Worm (Caenorhabditis elegans) whole organism, L3 larva: Measurements from ENCODE around the gene clec-55.

Experiments
- R02D3.7 ChIP-seq: fragments of 150-350 bp; optimal IDR thresholded peaks from 2 replicates; lab custom pipeline; 2014; ENCODE audit warnings: missing biosample characterization, missing genetic modification characterization
- aly-2 ChIP-seq: fragments of 150-350 bp; optimal IDR thresholded peaks from 2 replicates; lab custom pipeline; 2014; ENCODE audit warnings: missing biosample characterization, missing genetic modification characterization
- ama-1 ChIP-seq: fragments of 150-350 bp; optimal IDR thresholded peaks from 2 replicates; lab custom pipeline; 2018
- ceh-16 ChIP-seq: sonication (generic microtip); optimal IDR thresholded peaks from 2 replicates; lab custom pipeline; 2017; ENCODE audit warnings: missing biosample characterization, missing genetic modification characterization
- daf-12 ChIP-seq: fragments of 150-350 bp; optimal IDR thresholded peaks from 2 replicates; lab custom pipeline; 2014; ENCODE audit warnings: missing biosample characterization, missing genetic modification reagents, missing genetic modification characterization
- egl-27 ChIP-seq: sonication (generic microtip); optimal IDR thresholded peaks from 4 replicates; lab custom pipeline; 2017; ENCODE audit warnings: missing biosample characterization, missing genetic modification reagents, missing genetic modification characterization
- elt-1 ChIP-seq: fragments of 150-350 bp; optimal IDR thresholded peaks from 2 replicates; lab custom pipeline; 2014; ENCODE audit warnings: missing biosample characterization, missing genetic modification characterization
- elt-2 ChIP-seq: sonication (generic microtip); optimal IDR thresholded peaks from 2 replicates; lab custom pipeline; 2016; ENCODE audit warnings: missing genetic modification reagents, mild to moderate bottlenecking, missing genetic modification characterization, missing compliant biosample characterization
- fkh-10 ChIP-seq: sonication (generic microtip); optimal IDR thresholded peaks from 2 replicates; lab custom pipeline; 2017; ENCODE audit warnings: missing biosample characterization, missing genetic modification reagents, missing genetic modification characterization
- hmg-11 ChIP-seq: sonication (generic microtip); optimal IDR thresholded peaks from 2 replicates; lab custom pipeline; 2016; ENCODE audit warnings: missing genetic modification characterization, missing compliant biosample characterization
- lin-15B ChIP-seq: fragments of 150-350 bp; optimal IDR thresholded peaks from 2 replicates; lab custom pipeline; 2014; ENCODE audit warnings: missing biosample characterization, missing genetic modification characterization
- lin-39 ChIP-seq: fragments of 150-350 bp; optimal IDR thresholded peaks from 2 replicates; lab custom pipeline; 2018; ENCODE audit warnings: missing biosample characterization, missing genetic modification reagents, missing genetic modification characterization
- mml-1 ChIP-seq: fragments of 150-350 bp; sonication (generic microtip); optimal IDR thresholded peaks from 3 replicates; lab custom pipeline; 2014; ENCODE audit warnings: missing biosample characterization, missing genetic modification characterization
- nhr-11 ChIP-seq: fragments of 150-350 bp; optimal IDR thresholded peaks from 2 replicates; lab custom pipeline; 2014; ENCODE audit warnings: missing biosample characterization, missing genetic modification characterization
- nhr-12 ChIP-seq: fragments of 150-350 bp; optimal IDR thresholded peaks from 2 replicates; lab custom pipeline; 2014; ENCODE audit warnings: missing biosample characterization, missing genetic modification characterization
- nhr-23 ChIP-seq: fragments of 150-350 bp; optimal IDR thresholded peaks from 2 replicates; lab custom pipeline; 2014; ENCODE audit warnings: missing biosample characterization, missing genetic modification reagents, missing genetic modification characterization
- nhr-237 ChIP-seq: fragments of 150-350 bp; optimal IDR thresholded peaks from 2 replicates; lab custom pipeline; 2014; ENCODE audit warnings: missing biosample characterization, missing genetic modification characterization
- nhr-25 ChIP-seq: sonication (generic microtip); optimal IDR thresholded peaks from 2 replicates; lab custom pipeline; 2017; ENCODE audit warnings: missing biosample characterization, missing genetic modification characterization
- nhr-28 ChIP-seq: fragments of 150-350 bp; optimal IDR thresholded peaks from 2 replicates; lab custom pipeline; 2014; ENCODE audit warnings: missing biosample characterization, missing genetic modification characterization
- nhr-43 ChIP-seq: sonication (generic microtip); optimal IDR thresholded peaks from 2 replicates; lab custom pipeline; 2016; ENCODE audit warnings: mild to moderate bottlenecking, missing genetic modification characterization, missing compliant biosample characterization; ENCODE audit not compliant: poor library complexity, severe bottlenecking
- nhr-76 ChIP-seq: fragments of 150-350 bp; sonication (generic microtip); optimal IDR thresholded peaks from 5 replicates; lab custom pipeline; 2014; ENCODE audit warnings: missing biosample characterization, missing genetic modification characterization
- nhr-77 ChIP-seq: fragments of 150-350 bp; optimal IDR thresholded peaks from 2 replicates; lab custom pipeline; 2014; ENCODE audit warnings: missing biosample characterization, missing genetic modification characterization
- pha-4 ChIP-seq: fragments of 150-350 bp; optimal IDR thresholded peaks from 2 replicates; lab custom pipeline; 2014; ENCODE audit warnings: missing biosample characterization, missing genetic modification reagents, missing genetic modification characterization
- pqm-1 ChIP-seq: fragments of 150-350 bp; optimal IDR thresholded peaks from 2 replicates; lab custom pipeline; 2017; ENCODE audit warnings: missing biosample characterization, missing genetic modification characterization, inconsistent platforms
- sea-2 ChIP-seq: fragments of 150-350 bp; sonication (generic microtip); optimal IDR thresholded peaks from 4 replicates; lab custom pipeline; 2014; ENCODE audit warnings: missing biosample characterization, missing genetic modification reagents, missing genetic modification characterization
- snpc-4 ChIP-seq: fragments of 150-350 bp; optimal IDR thresholded peaks from 2 replicates; lab custom pipeline; 2014; ENCODE audit warnings: missing biosample characterization, missing genetic modification characterization
- tbx-2 ChIP-seq: sonication (generic microtip); optimal IDR thresholded peaks from 2 replicates; lab custom pipeline; 2016; ENCODE audit warnings: mild to moderate bottlenecking, missing genetic modification characterization, missing compliant biosample characterization
- unc-39 ChIP-seq: sonication (generic microtip); optimal IDR thresholded peaks from 4 replicates; lab custom pipeline; 2017; ENCODE audit warnings: missing biosample characterization, missing genetic modification characterization
- ztf-4 ChIP-seq: fragments of 150-350 bp; optimal IDR thresholded peaks from 2 replicates; lab custom pipeline; 2014; ENCODE audit warnings: missing biosample characterization, missing genetic modification characterization

The clec-55 gene

ce11 chrV:14460615-14461102 is 18.4 kb upstream of the clec-55 start, which contains the start of gene F08H9.2:
F08H9.2 (plus strand) TSS chrV:14460665.
- TF ChIP-seq nhr-11 (tag; lab: Kevin White, UChicago), result no peak

ce11 chrV:14462653-14463052 is 16.4 kb upstream of the clec-55 start:
- TF ChIP-seq hmg-11 (tag; lab: Kevin White, UChicago) (no peak), nhr-28 (tag; lab: Kevin White, UChicago) (no peak), snpc-4 (no peak), sea-2 (GFP tag; lab: Kevin White, UChicago) (no peak), lin-39 (tag; lab: Kevin White, UChicago) (no peak), tbx-2 (no peak), pha-4 (peak; percentile 64), ztf-4 (tag; lab: Kevin White, UChicago) (no peak)

ce11 chrV:14463087-14463486 is 16.0 kb upstream of the clec-55 start, which contains the start of gene F08H9.3:
F08H9.3 (minus strand) TSS chrV:14463338.
- TF ChIP-seq pqm-1, result peak; percentile 69
- peak; percentile 3 for TF ChIP-seq ama-1 (lab: Kevin White, UChicago)
- TF ChIP-seq elt-2 (tag; lab: Kevin White, UChicago), result peak; percentile 69
- TF ChIP-seq snpc-4, result peak; percentile 87
- TF ChIP-seq, all 47 proteins: peak for 4; not testable (repeated sequence) for 43

- TF ChIP-seq daf-12 (tag; lab: Kevin White, UChicago), result no peak
- TF ChIP-seq, all 47 proteins: peak for 0
Measured at ce11 chrV:14464368-14464767, 14.7 kb upstream of the clec-55 start, which contains the start of gene F08H9.4. F08H9.4 (minus strand) TSS chrV:14464428.

ce11 chrV:14468196-14468874 is 10.7 kb upstream of the clec-55 start, which contains the start of gene srz-97:
srz-97 (minus strand) TSS chrV:14468246.
- TF ChIP-seq nhr-25 (tag; lab: Kevin White, UChicago), result peak; percentile 54
- peak; percentile 54 for TF ChIP-seq pqm-1
- TF ChIP-seq elt-2 (tag; lab: Kevin White, UChicago), result peak; percentile 47
- no peak for TF ChIP-seq mml-1 (tag; lab: Kevin White, UChicago)
- TF ChIP-seq aly-2 (tag; lab: Kevin White, UChicago), result no peak
- no peak for TF ChIP-seq pha-4
- peak; percentile 36 for TF ChIP-seq R02D3.7
- TF ChIP-seq snpc-4, result peak; percentile 97
- TF ChIP-seq nhr-77 (tag; lab: Kevin White, UChicago), result peak; percentile 42
- peak; percentile 34 for TF ChIP-seq nhr-43 (tag; lab: Kevin White, UChicago)

ce11 chrV:14468931-14469330 is 10.1 kb upstream of the clec-55 start, which contains the start of gene clec-57:
clec-57 (plus strand) TSS chrV:14469231.
- TF ChIP-seq unc-39 (tag; lab: Kevin White, UChicago) (no peak), elt-2 (tag; lab: Kevin White, UChicago) (no peak), nhr-23 (tag; lab: Kevin White, UChicago) (no peak), elt-1 (tag; lab: Kevin White, UChicago) (no peak), sea-2 (GFP tag; lab: Kevin White, UChicago) (no peak), daf-12 (tag; lab: Kevin White, UChicago) (no peak), egl-27 (no peak), lin-15B (tag; lab: Kevin White, UChicago) (no peak), ceh-16 (tag; lab: Kevin White, UChicago) (no peak), fkh-10 (GFP tag; lab: Kevin White, UChicago) (no peak), snpc-4 (no peak), nhr-77 (tag; lab: Kevin White, UChicago) (no peak), tbx-2 (no peak), nhr-43 (tag; lab: Kevin White, UChicago) (no peak), hmg-11 (tag; lab: Kevin White, UChicago) (no peak)

ce11 chrV:14472229-14472628 is 6.8 kb upstream of the clec-55 start, which contains the start of gene clec-227:
clec-227 (plus strand) TSS chrV:14472529.
- TF ChIP-seq nhr-76, result no peak
- no peak for TF ChIP-seq nhr-12 (tag; lab: Kevin White, UChicago)
- no peak for TF ChIP-seq aly-2 (tag; lab: Kevin White, UChicago)
- TF ChIP-seq nhr-237, result no peak
- TF ChIP-seq, all 47 proteins: peak for 0
